Fruit fly (Drosophila melanogaster) whole organism, embryonic: ENCODE results near the gene CG33969.

Experiments
- ATbp ChIP-seq: fragments of 200-800 bp; sonication (Bioruptor generic); optimal IDR thresholded peaks from 2 replicates; lab custom pipeline; 2017; ENCODE audit warnings: missing biosample characterization, mild to moderate bottlenecking, missing genetic modification characterization, missing genetic modification reagents
- Aef1 ChIP-seq: fragments of 200-800 bp; sonication (Bioruptor generic); IDR thresholded peaks from 3 replicates; pipeline ENCODE4 v1.3.6; 2022; ENCODE audit warnings: missing biosample characterization, missing genetic modification characterization
- C15 ChIP-seq: fragments of 200-800 bp; sonication (Bioruptor generic); IDR thresholded peaks from 3 replicates; pipeline ENCODE4 v1.3.6; 2022; ENCODE audit warnings: missing biosample characterization, missing genetic modification characterization
- CG11696 ChIP-seq: fragments of 200-800 bp; sonication (Bioruptor generic); IDR thresholded peaks from 2 replicates; pipeline ENCODE4 v1.3.6; 2022; ENCODE audit warnings: missing biosample characterization, missing genetic modification characterization
- CG13424 ChIP-seq: fragments of 200-800 bp; sonication (Bioruptor generic); optimal IDR thresholded peaks from 2 replicates; lab custom pipeline; 2019; ENCODE audit warnings: missing biosample characterization, mild to moderate bottlenecking, missing genetic modification characterization, moderate library complexity
- CG13775 ChIP-seq: fragments of 200-800 bp; sonication (Bioruptor generic); optimal IDR thresholded peaks from 3 replicates; lab custom pipeline; 2017; ENCODE audit warnings: missing biosample characterization, mild to moderate bottlenecking, missing genetic modification characterization
- CG14050 ChIP-seq: fragments of 200-800 bp; sonication (Bioruptor generic); IDR thresholded peaks from 3 replicates; pipeline ENCODE4 v1.3.6; 2022; ENCODE audit warnings: missing biosample characterization, missing genetic modification characterization
- CG1529 ChIP-seq: fragments of 200-800 bp; sonication (Bioruptor generic); optimal IDR thresholded peaks from 3 replicates; lab custom pipeline; 2018; ENCODE audit warnings: missing biosample characterization, missing genetic modification characterization
- CG17186 ChIP-seq: fragments of 200-800 bp; sonication (Bioruptor generic); optimal IDR thresholded peaks from 3 replicates; lab custom pipeline; 2017; ENCODE audit warnings: missing biosample characterization, missing genetic modification reagents, missing genetic modification characterization
- CG17328 ChIP-seq: fragments of 200-800 bp; sonication (Bioruptor generic); IDR thresholded peaks from 2 replicates; pipeline ENCODE4 v1.3.6; 2022; ENCODE audit warnings: missing biosample characterization, missing genetic modification characterization
- CG17829 ChIP-seq: fragments of 200-800 bp; optimal IDR thresholded peaks from 2 replicates; lab custom pipeline; 2019; ENCODE audit warnings: missing biosample characterization, mild to moderate bottlenecking, missing genetic modification characterization, moderate library complexity
- CG18476 ChIP-seq: fragments of 200-800 bp; sonication (Bioruptor generic); optimal IDR thresholded peaks from 2 replicates; lab custom pipeline; 2016; ENCODE audit warnings: missing biosample characterization, mild to moderate bottlenecking, missing genetic modification characterization
- CG18764 ChIP-seq: fragments of 200-800 bp; sonication (Bioruptor generic); optimal IDR thresholded peaks from 3 replicates; lab custom pipeline; 2016; ENCODE audit warnings: missing biosample characterization, missing genetic modification characterization
- CG2116 ChIP-seq: fragments of 200-800 bp; sonication (Bioruptor generic); optimal IDR thresholded peaks from 3 replicates; lab custom pipeline; 2018; ENCODE audit warnings: missing biosample characterization, mild to moderate bottlenecking, missing genetic modification characterization
- CG30431 ChIP-seq: fragments of 200-800 bp; sonication (Bioruptor generic); optimal IDR thresholded peaks from 2 replicates; lab custom pipeline; 2017; ENCODE audit warnings: missing biosample characterization, missing genetic modification characterization
- CG4360 ChIP-seq: fragments of 200-800 bp; sonication (Bioruptor generic); IDR thresholded peaks from 2 replicates; pipeline ENCODE4 v1.3.6; 2022; ENCODE audit warnings: missing biosample characterization, missing genetic modification characterization
- CG4854 ChIP-seq: fragments of 200-800 bp; sonication (Bioruptor generic); optimal IDR thresholded peaks from 2 replicates; lab custom pipeline; 2016; ENCODE audit warnings: missing biosample characterization, missing genetic modification characterization, inconsistent platforms
- CG6654 ChIP-seq: fragments of 200-800 bp; sonication (Bioruptor generic); optimal IDR thresholded peaks from 2 replicates; lab custom pipeline; 2017; ENCODE audit warnings: missing biosample characterization, mild to moderate bottlenecking, missing genetic modification characterization
- CG8924 ChIP-seq: fragments of 200-800 bp; optimal IDR thresholded peaks from 3 replicates; lab custom pipeline; 2019; ENCODE audit warnings: missing biosample characterization, mild to moderate bottlenecking, missing genetic modification characterization, moderate library complexity
- CG9727 ChIP-seq: fragments of 200-800 bp; sonication (Bioruptor generic); optimal IDR thresholded peaks from 3 replicates; lab custom pipeline; 2017; ENCODE audit warnings: missing biosample characterization, mild to moderate bottlenecking, missing genetic modification characterization
- CG9817 ChIP-seq: fragments of 200-800 bp; sonication (Bioruptor generic); optimal IDR thresholded peaks from 2 replicates; lab custom pipeline; 2018; ENCODE audit warnings: missing biosample characterization, mild to moderate bottlenecking, missing genetic modification characterization, moderate library complexity
- CHES-1-like ChIP-seq: fragments of 200-800 bp; sonication (Bioruptor generic); optimal IDR thresholded peaks from 2 replicates; lab custom pipeline; 2016; ENCODE audit warnings: missing biosample characterization, missing genetic modification characterization
- CoRest ChIP-seq: fragments of 200-800 bp; sonication (Bioruptor generic); optimal IDR thresholded peaks from 3 replicates; lab custom pipeline; 2018; ENCODE audit warnings: missing biosample characterization, mild to moderate bottlenecking, missing genetic modification characterization, moderate library complexity
- D19B ChIP-seq: fragments of 200-800 bp; sonication (Bioruptor generic); optimal IDR thresholded peaks from 2 replicates; lab custom pipeline; 2017; ENCODE audit warnings: missing biosample characterization, mild to moderate bottlenecking, missing genetic modification characterization
- Dref ChIP-seq: fragments of 200-800 bp; sonication (Bioruptor generic); IDR thresholded peaks from 2 replicates; pipeline ENCODE4 v1.3.6; 2022; ENCODE audit warnings: missing biosample characterization, missing genetic modification characterization
- Gug ChIP-seq: fragments of 200-800 bp; sonication (Bioruptor generic); IDR thresholded peaks from 4 replicates; pipeline ENCODE4 v1.3.6; 2022; ENCODE audit warnings: missing biosample characterization, missing genetic modification characterization
- Hr78 ChIP-seq, 2 experiments: fragments of 200-800 bp in 1 of 2; fragments of >200 bp in 1 of 2; sonication (Bioruptor generic) in 1 of 2; optimal IDR thresholded peaks; 2 replicates each; lab custom pipeline; 2017 to 2019; ENCODE audit warnings: missing biosample characterization in 2 of 2, missing genetic modification characterization in 2 of 2, mild to moderate bottlenecking in 1 of 2, moderate library complexity in 1 of 2
- Lhr ChIP-seq: fragments of 200-800 bp; sonication (Bioruptor generic); optimal IDR thresholded peaks from 3 replicates; lab custom pipeline; 2017; ENCODE audit warnings: mild to moderate bottlenecking, missing biosample characterization, missing genetic modification reagents, missing genetic modification characterization
- Stat92E ChIP-seq, 3 experiments: fragments of >200 bp in 2 of 3; fragments of 200-800 bp in 1 of 3; sonication (Bioruptor generic) in 1 of 3; optimal IDR thresholded peaks; 2 replicates each; lab custom pipeline; 2017 to 2019; ENCODE audit warnings: missing biosample characterization in 3 of 3, missing genetic modification characterization in 3 of 3, mild to moderate bottlenecking in 1 of 3, moderate library complexity in 1 of 3
- ac ChIP-seq: fragments of 200-800 bp; sonication (Bioruptor generic); optimal IDR thresholded peaks from 3 replicates; lab custom pipeline; 2017; ENCODE audit warnings: missing biosample characterization, mild to moderate bottlenecking, missing genetic modification characterization
- bigmax ChIP-seq: fragments of 200-800 bp; sonication (Bioruptor generic); optimal IDR thresholded peaks from 2 replicates; lab custom pipeline; 2018; ENCODE audit warnings: missing biosample characterization, mild to moderate bottlenecking, missing genetic modification characterization
- chm ChIP-seq: fragments of 200-800 bp; sonication (Bioruptor generic); IDR thresholded peaks from 2 replicates; pipeline ENCODE4 v1.3.6; 2022; ENCODE audit warnings: missing biosample characterization, missing genetic modification characterization
- corto ChIP-seq: fragments of 200-800 bp; sonication (Bioruptor generic); optimal IDR thresholded peaks from 2 replicates; lab custom pipeline; 2016; ENCODE audit warnings: missing biosample characterization, mild to moderate bottlenecking, missing genetic modification characterization, moderate library complexity
- fu2 ChIP-seq: fragments of 200-800 bp; sonication (Bioruptor generic); optimal IDR thresholded peaks from 2 replicates; lab custom pipeline; 2016; ENCODE audit warnings: missing biosample characterization, missing genetic modification characterization
- klu ChIP-seq: fragments of 200-800 bp; sonication (Bioruptor generic); IDR thresholded peaks from 2 replicates; pipeline ENCODE4 v1.3.6; 2022; ENCODE audit warnings: missing biosample characterization, missing genetic modification characterization
- lmd ChIP-seq: fragments of 200-800 bp; sonication (Bioruptor generic); IDR thresholded peaks from 2 replicates; pipeline ENCODE4 v1.3.6; 2022; ENCODE audit warnings: missing biosample characterization, missing genetic modification characterization
- lov ChIP-seq, 2 experiments: fragments of 200-800 bp in 1 of 2; fragments of >200 bp in 1 of 2; sonication (Bioruptor generic) in 1 of 2; IDR thresholded peaks in 1 of 2; optimal IDR thresholded peaks in 1 of 2; 2 replicates in 1 of 2; 3 replicates in 1 of 2; pipeline versions ENCODE4 v1.3.6 to Lab custom; 2017 to 2022; ENCODE audit warnings: missing biosample characterization in 1 of 2, missing genetic modification characterization in 1 of 2
- mam ChIP-seq: fragments of 200-800 bp; sonication (Bioruptor generic); optimal IDR thresholded peaks from 3 replicates; lab custom pipeline; 2016; ENCODE audit warnings: missing biosample characterization, missing genetic modification characterization
- mld ChIP-seq: fragments of 200-800 bp; sonication (Bioruptor generic); IDR thresholded peaks from 3 replicates; pipeline ENCODE4 v1.3.6; 2022; ENCODE audit warnings: missing biosample characterization, missing genetic modification characterization; ENCODE audit not compliant: partially characterized antibody
- nerfin-2 ChIP-seq: fragments of 200-800 bp; sonication (Bioruptor generic); IDR thresholded peaks from 2 replicates; pipeline ENCODE4 v1.3.6; 2022; ENCODE audit warnings: missing biosample characterization, missing genetic modification characterization; ENCODE audit not compliant: partially characterized antibody
- odd ChIP-seq: fragments of 200-800 bp; sonication (Bioruptor generic); optimal IDR thresholded peaks from 2 replicates; lab custom pipeline; 2017; ENCODE audit warnings: missing biosample characterization, mild to moderate bottlenecking, missing genetic modification characterization
- prd ChIP-seq, 3 experiments: fragments of >200 bp in 2 of 3; fragments of 200-800 bp in 1 of 3; sonication (Bioruptor generic) in 1 of 3; optimal IDR thresholded peaks in 2 of 3; IDR thresholded peaks in 1 of 3; 2 replicates in 2 of 3; 3 replicates in 1 of 3; pipeline versions ENCODE4 v1.3.6 to Lab custom; 2017 to 2022; ENCODE audit warnings: missing biosample characterization in 1 of 3, missing genetic modification characterization in 1 of 3
- pros ChIP-seq: fragments of 200-800 bp; sonication (Bioruptor generic); optimal IDR thresholded peaks from 3 replicates; lab custom pipeline; 2019; ENCODE audit warnings: missing biosample characterization, mild to moderate bottlenecking, missing genetic modification characterization, moderate library complexity
- pum ChIP-seq: fragments of 200-800 bp; sonication (Bioruptor generic); optimal IDR thresholded peaks from 2 replicates; lab custom pipeline; 2016; ENCODE audit warnings: missing biosample characterization, missing genetic modification characterization
- salm ChIP-seq: fragments of 200-800 bp; sonication (Bioruptor generic); optimal IDR thresholded peaks from 2 replicates; lab custom pipeline; 2018; ENCODE audit warnings: missing biosample characterization, mild to moderate bottlenecking, missing genetic modification characterization
- sens-2 ChIP-seq: fragments of 200-800 bp; sonication (Bioruptor generic); IDR thresholded peaks from 2 replicates; pipeline ENCODE4 v1.3.6; 2022; ENCODE audit warnings: missing biosample characterization, missing genetic modification characterization
- zen ChIP-seq: fragments of 200-800 bp; sonication (Bioruptor generic); optimal IDR thresholded peaks from 3 replicates; lab custom pipeline; 2018; ENCODE audit warnings: missing biosample characterization, mild to moderate bottlenecking, missing genetic modification characterization, moderate library complexity

CG33969 gene

dm6 chr3L:20402665-20403492 is 9.5 kb upstream of the CG33969 start (continued):
- TF ChIP-seq CG9727 (GFP tag; lab: Kevin White, UChicago) (peak; percentile 81), mld (GFP tag; lab: Robert Waterston, UW) (no peak), salm (no peak), ac (GFP tag; lab: Kevin White, UChicago) (peak; percentile 99), CG14050 (GFP tag; lab: Robert Waterston, UW) (no peak), CHES-1-like (GFP tag; lab: Kevin White, UChicago) (peak; percentile 12), CG4360 (GFP tag; lab: Robert Waterston, UW) (no peak), CG17328 (GFP tag; lab: Robert Waterston, UW) (peak; percentile 49; the same call in 1 of the 2 replicates), bigmax (GFP tag; lab: Kevin White, UChicago) (no peak), CG4854 (GFP tag; lab: Kevin White, UChicago) (no peak), CG2116 (peak; percentile 66), CG17829 (peak; percentile 66), mam (GFP tag; lab: Kevin White, UChicago) (no peak), Hr78 (GFP tag; optimal IDR thresholded peaks at IDR 0.05; lab: Kevin White, UChicago) (no peak), nerfin-2 (GFP tag; lab: Robert Waterston, UW) (no peak), CoRest (tag; lab: Kevin White, UChicago) (peak; percentile 30), Stat92E (GFP tag; optimal IDR thresholded peaks at IDR 0.05; lab: Kevin White, UChicago) (peak in 1 of 3 experiments; percentile 10), CG9817 (no peak), CG17186 (GFP tag; lab: Kevin White, UChicago) (no peak), Lhr (GFP tag; lab: Kevin White, UChicago) (peak; percentile 12), CG6654 (GFP tag; lab: Kevin White, UChicago) (no peak), CG30431 (GFP tag; lab: Kevin White, UChicago) (peak; percentile 30), lmd (peak; percentile 28; the same call in 1 of the 2 replicates), odd (GFP tag; lab: Kevin White, UChicago) (no peak), ATbp (GFP tag; lab: Kevin White, UChicago) (no peak), zen (tag; lab: Kevin White, UChicago) (peak; percentile 93), CG18476 (no peak), klu (no peak), C15 (GFP tag; lab: Robert Waterston, UW) (no peak), sens-2 (GFP tag; lab: Robert Waterston, UW) (no peak), CG18764 (GFP tag; lab: Kevin White, UChicago) (no peak), CG13775 (peak; percentile 45), CG1529 (GFP tag; lab: Kevin White, UChicago) (no peak), CG11696 (GFP tag; lab: Robert Waterston, UW) (peak; percentile 96), Aef1 (no peak), CG13424 (tag; lab: Kevin White, UChicago) (peak; percentile 0), fu2 (GFP tag; lab: Kevin White, UChicago) (no peak), CG8924 (peak; percentile 56), lov (optimal IDR thresholded peaks at IDR 0.05; lab: Kevin White, UChicago) (no peak), lov (GFP tag; IDR thresholded peaks at IDR 0.05; lab: Robert Waterston, UW) (0 out of 3 replicates have a peak, but pooled peaks have one; percentile 34), corto (GFP tag; lab: Kevin White, UChicago) (peak; percentile 57), pum (GFP tag; lab: Kevin White, UChicago) (peak; percentile 8), pros (GFP tag; lab: Kevin White, UChicago) (peak; percentile 91), prd (optimal IDR thresholded peaks at IDR 0.05; lab: Kevin White, UChicago) (no peak), prd (GFP tag; IDR thresholded peaks at IDR 0.05; lab: Robert Waterston, UW) (peak; percentile 84), chm (GFP tag; lab: Robert Waterston, UW) (0 out of 2 replicates have a peak, but pooled peaks have one; percentile 15), D19B (GFP tag; lab: Kevin White, UChicago) (no peak), Gug (no peak), Dref (no peak)
